Worm (Caenorhabditis elegans): ENCODE measurements around the gene srw-19.

Gene srw-19

DNA sequence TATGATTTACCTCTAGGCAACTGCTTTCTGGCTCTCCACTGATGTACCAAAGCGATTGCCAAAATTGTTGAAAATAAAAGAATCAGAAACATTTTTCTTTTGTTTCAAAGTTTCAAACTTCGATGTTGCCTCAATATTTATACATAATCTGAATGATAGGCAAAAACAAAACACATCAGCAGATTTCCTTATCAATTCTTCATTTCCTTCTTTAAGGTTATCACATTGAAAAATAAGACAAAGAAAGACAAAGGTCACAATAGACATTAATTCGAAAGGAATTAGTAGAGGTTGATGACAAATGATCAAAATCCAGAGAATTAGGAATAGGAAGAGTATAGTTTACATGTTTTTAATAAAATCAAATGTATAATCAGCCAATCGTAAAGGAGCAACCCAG, 9.8 kb upstream of the srw-19 start, which contains the start of gene cyp-34A2:
cyp-34A2 (minus strand) TSS at position 101 of the 400 bp plus-strand sequence.
- no peak for TF ChIP-seq pha-4 (GFP tag; IDR thresholded peaks at IDR 0.05)
- no peak for TF ChIP-seq pha-4 (tag; optimal IDR thresholded peaks at IDR 0.05)
- no peak for TF ChIP-seq saeg-2 (GFP tag; IDR thresholded peaks at IDR 0.05)
- TF ChIP-seq nhr-237 (tag; optimal IDR thresholded peaks at IDR 0.05): no peak
- TF ChIP-seq Y48G9A.11 (GFP tag; IDR thresholded peaks at IDR 0.05): no peak
- TF ChIP-seq dmd-9 (GFP tag; IDR thresholded peaks at IDR 0.05): no peak
- no peak for TF ChIP-seq ZK337.2 (GFP tag; IDR thresholded peaks at IDR 0.05)
- no peak for TF ChIP-seq ceh-20 (GFP tag; IDR thresholded peaks at IDR 0.05)
- no peak for TF ChIP-seq T20F7.1 (GFP tag; optimal IDR thresholded peaks at IDR 0.05)
- no peak for TF ChIP-seq T26A8.4 (GFP tag; IDR thresholded peaks at IDR 0.05)
- TF ChIP-seq mdl-1 (tag; optimal IDR thresholded peaks at IDR 0.05): no peak
- no peak for TF ChIP-seq tag-97 (GFP tag; IDR thresholded peaks at IDR 0.05)
- no peak for TF ChIP-seq mxl-3 (GFP tag; optimal IDR thresholded peaks at IDR 0.05)
- TF ChIP-seq mdt-29 (GFP tag; IDR thresholded peaks at IDR 0.05): no peak
- TF ChIP-seq R02D3.7 (tag; optimal IDR thresholded peaks at IDR 0.05): no peak
- no peak for TF ChIP-seq ceh-82 (tag; optimal IDR thresholded peaks at IDR 0.05)
- no peak for TF ChIP-seq fos-1 (tag; optimal IDR thresholded peaks at IDR 0.05)
- TF ChIP-seq tra-1 (GFP tag; IDR thresholded peaks at IDR 0.05): no peak

DNA sequence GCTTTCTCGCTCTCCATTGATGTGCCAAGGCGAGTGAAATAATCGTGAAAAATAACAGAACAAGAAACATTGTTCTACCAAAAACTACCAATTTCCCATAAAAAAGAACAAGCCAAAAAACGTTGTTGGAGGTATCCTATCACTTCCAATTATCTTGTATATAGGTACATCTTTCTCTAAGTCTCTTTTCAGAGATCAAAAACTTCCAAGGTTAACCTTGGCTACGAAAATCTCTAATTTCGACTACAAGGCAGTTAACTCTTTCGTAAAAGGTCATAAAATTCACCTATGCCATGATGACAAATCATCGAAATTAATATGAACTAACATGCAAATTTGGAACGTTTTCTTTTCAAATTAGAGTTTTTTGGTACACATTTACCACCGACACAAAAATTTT, 6.7 kb upstream of the srw-19 start, which contains the start of gene cyp-34A1:
cyp-34A1 (minus strand) TSS at position 101 of the 400 bp plus-strand sequence.
- TF ChIP-seq nhr-102 (tag; optimal IDR thresholded peaks at IDR 0.05) (no peak), aly-2 (tag; optimal IDR thresholded peaks at IDR 0.05) (no peak), egl-27 (tag; optimal IDR thresholded peaks at IDR 0.05) (no peak), dmd-9 (GFP tag; IDR thresholded peaks at IDR 0.05) (no peak), tra-1 (GFP tag; IDR thresholded peaks at IDR 0.05) (no peak)

DNA sequence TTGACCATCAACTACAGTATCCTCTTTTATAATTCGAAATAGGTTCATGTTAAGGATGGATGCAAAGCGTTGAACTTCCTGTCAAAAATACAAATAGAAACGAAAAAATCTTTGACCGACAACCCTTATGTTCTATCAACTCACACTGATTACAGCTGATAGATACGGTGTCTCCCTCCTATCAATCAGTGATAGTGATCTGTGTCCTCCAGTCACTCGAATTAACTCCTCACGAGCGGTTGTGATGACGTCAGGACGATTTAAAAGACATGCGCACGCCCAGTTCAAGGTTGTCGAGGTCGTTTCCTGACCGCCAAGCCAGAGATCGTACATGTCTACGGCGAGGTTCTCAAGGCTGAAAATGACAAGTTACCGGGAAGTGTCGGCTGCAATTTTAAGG, 4.8 kb upstream of the srw-19 start:
- TF ChIP-seq nhr-77 (tag; optimal IDR thresholded peaks at IDR 0.05): no peak
- no peak for TF ChIP-seq fos-1 (tag; optimal IDR thresholded peaks at IDR 0.05)
- no peak for TF ChIP-seq F10B5.3 (tag; optimal IDR thresholded peaks at IDR 0.05)
- TF ChIP-seq zag-1 (tag; optimal IDR thresholded peaks at IDR 0.05): no peak
- peak; percentile 96 for TF ChIP-seq dmd-6 (GFP tag; IDR thresholded peaks at IDR 0.05)

DNA sequence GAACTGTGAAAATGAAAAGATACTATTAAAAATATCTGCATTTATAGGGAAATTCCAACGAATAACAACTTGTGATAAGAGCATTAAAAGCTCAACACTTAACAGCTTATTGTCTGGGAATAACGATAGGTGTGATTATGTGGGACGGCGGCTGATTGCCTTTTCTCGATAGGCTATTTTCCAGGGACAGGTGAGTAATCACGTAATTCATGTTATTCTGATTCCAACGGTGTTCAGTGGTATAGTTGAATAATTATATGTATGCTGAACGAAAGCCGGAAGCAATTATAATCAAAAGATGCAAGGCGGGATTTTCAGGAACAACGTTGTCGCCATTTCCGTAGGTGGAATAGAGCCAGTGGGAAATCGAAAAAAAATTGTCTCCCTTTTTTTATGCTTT, 4.3 kb downstream of the srw-19 start, which contains the start of gene srw-17:
srw-17 (minus strand) TSS at position 101 of the 400 bp plus-strand sequence.
- TF ChIP-seq F49E8.2 (tag; optimal IDR thresholded peaks at IDR 0.05; ENCODE audit: borderline replicate concordance): no peak
- peak; percentile 19 for TF ChIP-seq nhr-11 (tag; optimal IDR thresholded peaks at IDR 0.05)

DNA sequence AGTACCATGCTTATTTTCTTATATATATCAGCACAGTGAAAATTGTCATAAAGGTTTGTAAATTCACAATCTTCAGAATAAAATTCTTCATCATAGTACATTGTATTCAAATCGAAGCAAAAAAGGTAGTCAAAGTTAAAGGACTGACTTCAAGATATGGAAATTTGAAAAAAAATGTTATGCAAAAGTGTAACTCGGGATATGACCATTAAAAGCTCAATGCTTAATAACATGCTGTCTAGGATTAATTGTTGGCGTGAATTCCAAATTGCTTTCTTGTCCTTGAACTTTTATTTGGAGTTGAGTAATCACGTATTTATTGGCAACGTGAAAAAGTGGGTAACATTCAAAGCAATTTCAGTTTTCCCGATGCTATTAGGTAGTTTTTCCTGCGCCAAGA, 6.4 kb downstream of the srw-19 start, which contains the start of gene srw-16:
srw-16 (minus strand) TSS at position 101 of the 400 bp plus-strand sequence.
- no peak for TF ChIP-seq Y48G9A.11 (GFP tag; IDR thresholded peaks at IDR 0.05)
- TF ChIP-seq mxl-2 (GFP tag; conservative IDR thresholded peaks at IDR 0.05): no peak
- no peak for TF ChIP-seq unc-62 (GFP tag; optimal IDR thresholded peaks at IDR 0.05 in 1 of 2)
- no peak for TF ChIP-seq unc-62 (tag; optimal IDR thresholded peaks at IDR 0.05)
- no peak for TF ChIP-seq ZK337.2 (GFP tag; IDR thresholded peaks at IDR 0.05)
- no peak for TF ChIP-seq snpc-1.2 (GFP tag; IDR thresholded peaks at IDR 0.05)
- TF ChIP-seq ceh-44 (GFP tag; IDR thresholded peaks at IDR 0.05): no peak
- no peak for TF ChIP-seq ctbp-1 (GFP tag; IDR thresholded peaks at IDR 0.05)
- TF ChIP-seq mes-2 (tag; optimal IDR thresholded peaks at IDR 0.05; ENCODE audit: poor library complexity, severe bottlenecking): no peak
- no peak for TF ChIP-seq zfp-3 (GFP tag; conservative IDR thresholded peaks at IDR 0.05)
- no peak for TF ChIP-seq madf-9 (GFP tag; conservative IDR thresholded peaks at IDR 0.05)
- TF ChIP-seq hlh-30 (tag; optimal IDR thresholded peaks at IDR 0.05; ENCODE audit: insufficient read depth): no peak
- TF ChIP-seq zip-2 (tag; optimal IDR thresholded peaks at IDR 0.05): no peak
- TF ChIP-seq ceh-20 (GFP tag; IDR thresholded peaks at IDR 0.05): no peak
- no peak for TF ChIP-seq ZK546.5 (tag; optimal IDR thresholded peaks at IDR 0.05)

Data from whole organism, L4 larva.